Fruit fly (Drosophila melanogaster) whole organism, adult: ENCODE measurements around the gene CG43102.

Experiments
- CG11617 ChIP-seq: fragments of 200-800 bp; sonication (Bioruptor generic); optimal IDR thresholded peaks from 2 replicates; lab custom pipeline; 2017; ENCODE audit warnings: mild to moderate bottlenecking, missing biosample characterization, missing genetic modification reagents, missing genetic modification characterization
- CG12768 ChIP-seq: fragments of 200-800 bp; sonication (Bioruptor generic); optimal IDR thresholded peaks from 2 replicates; lab custom pipeline; 2017; ENCODE audit warnings: missing biosample characterization, missing genetic modification characterization, mild to moderate bottlenecking, moderate library complexity, missing genetic modification reagents
- CG14711 ChIP-seq: fragments of 200-800 bp; sonication (Bioruptor generic); optimal IDR thresholded peaks from 2 replicates; lab custom pipeline; 2018; ENCODE audit warnings: missing biosample characterization, mild to moderate bottlenecking, missing genetic modification characterization, moderate library complexity
- CG1620 ChIP-seq: fragments of 200-800 bp; sonication (Bioruptor generic); optimal IDR thresholded peaks from 2 replicates; lab custom pipeline; 2016; ENCODE audit warnings: missing biosample characterization, missing genetic modification characterization
- CG33017 ChIP-seq: fragments of 200-800 bp; sonication (Bioruptor generic); optimal IDR thresholded peaks from 2 replicates; lab custom pipeline; 2018; ENCODE audit warnings: missing biosample characterization, mild to moderate bottlenecking, missing genetic modification characterization, moderate library complexity
- CG5204 ChIP-seq: fragments of 200-800 bp; sonication (Bioruptor generic); optimal IDR thresholded peaks from 2 replicates; lab custom pipeline; 2016; ENCODE audit warnings: missing biosample characterization, missing genetic modification characterization
- CG7045 ChIP-seq: fragments of 200-800 bp; sonication (Bioruptor generic); optimal IDR thresholded peaks from 2 replicates; lab custom pipeline; 2017; ENCODE audit warnings: missing biosample characterization, mild to moderate bottlenecking, missing genetic modification characterization
- CG7101 ChIP-seq: fragments of 200-800 bp; sonication (Bioruptor generic); optimal IDR thresholded peaks from 2 replicates; lab custom pipeline; 2018; ENCODE audit warnings: missing biosample characterization, mild to moderate bottlenecking, missing genetic modification characterization, moderate library complexity
- Clk ChIP-seq: fragments of 200-800 bp; sonication (Bioruptor generic); optimal IDR thresholded peaks from 2 replicates; lab custom pipeline; 2017; ENCODE audit warnings: missing biosample characterization, missing genetic modification characterization
- Crg-1 ChIP-seq: fragments of 200-800 bp; sonication (Bioruptor generic); optimal IDR thresholded peaks from 2 replicates; lab custom pipeline; 2016; ENCODE audit warnings: missing biosample characterization, missing genetic modification characterization
- Hr96 ChIP-seq: fragments of 200-800 bp; sonication (Bioruptor generic); optimal IDR thresholded peaks from 2 replicates; lab custom pipeline; 2016; ENCODE audit warnings: missing biosample characterization, missing genetic modification characterization
- Mnt ChIP-seq: fragments of 200-800 bp; sonication (Bioruptor generic); optimal IDR thresholded peaks from 2 replicates; lab custom pipeline; 2016; ENCODE audit warnings: missing biosample characterization, mild to moderate bottlenecking, missing genetic modification characterization
- bab1 ChIP-seq: fragments of 200-800 bp; sonication (Bioruptor generic); optimal IDR thresholded peaks from 3 replicates; lab custom pipeline; 2019; ENCODE audit warnings: missing biosample characterization, mild to moderate bottlenecking, missing genetic modification characterization, moderate library complexity
- cic ChIP-seq: fragments of 200-800 bp; sonication (Bioruptor generic); optimal IDR thresholded peaks from 2 replicates; lab custom pipeline; 2017; ENCODE audit warnings: missing biosample characterization, mild to moderate bottlenecking, missing genetic modification characterization, moderate library complexity
- cnc ChIP-seq, 2 experiments: fragments of >200 bp; optimal IDR thresholded peaks; 2 replicates each; lab custom pipeline; 2017
- kay ChIP-seq: fragments of 200-800 bp; sonication (Bioruptor generic); peaks from one replicate; lab custom pipeline; 2016; ENCODE audit warnings: missing biosample characterization, missing genetic modification characterization, borderline replicate concordance
- ovo ChIP-seq: fragments of 200-800 bp; sonication (Bioruptor generic); optimal IDR thresholded peaks from 2 replicates; lab custom pipeline; 2016; ENCODE audit warnings: missing biosample characterization, missing genetic modification characterization
- pad ChIP-seq: fragments of 200-800 bp; sonication (Bioruptor generic); optimal IDR thresholded peaks from 3 replicates; lab custom pipeline; 2017; ENCODE audit warnings: missing biosample characterization, missing genetic modification characterization, mild to moderate bottlenecking, moderate library complexity, missing genetic modification reagents
- tj ChIP-seq: fragments of 200-800 bp; sonication (Bioruptor generic); optimal IDR thresholded peaks from 3 replicates; lab custom pipeline; 2017; ENCODE audit warnings: missing biosample characterization, mild to moderate bottlenecking, missing genetic modification characterization, moderate library complexity
- toe ChIP-seq: fragments of 200-800 bp; sonication (Bioruptor generic); optimal IDR thresholded peaks from 2 replicates; lab custom pipeline; 2016; ENCODE audit warnings: missing biosample characterization, missing genetic modification characterization

CG43102 gene

dm6 chr3R:17814191-17814923 is 20.1 kb upstream of the CG43102 start:
- no peak for TF ChIP-seq Mnt (GFP tag; lab: Kevin White, UChicago)
- TF ChIP-seq CG33017 (tag; lab: Kevin White, UChicago), result no peak
- TF ChIP-seq kay (GFP tag; lab: Kevin White, UChicago), result no peak
- TF ChIP-seq tj (GFP tag; lab: Kevin White, UChicago), result no peak
- TF ChIP-seq CG7101 (tag; lab: Kevin White, UChicago), result no peak
- no peak for TF ChIP-seq ovo (GFP tag; lab: Kevin White, UChicago)
- TF ChIP-seq cnc (optimal IDR thresholded peaks at IDR 0.05; lab: Kevin White, UChicago), result no peak

- TF ChIP-seq Clk (GFP tag; lab: Kevin White, UChicago) (no peak), bab1 (GFP tag; lab: Kevin White, UChicago) (no peak), CG33017 (tag; lab: Kevin White, UChicago) (no peak), cic (GFP tag; lab: Kevin White, UChicago) (no peak), CG12768 (GFP tag; lab: Kevin White, UChicago) (no peak), cnc (optimal IDR thresholded peaks at IDR 0.05; lab: Kevin White, UChicago) (no peak)
These were observed 18.2 kb upstream of the CG43102 start for dm6 chr3R:17812477-17812876.

dm6 chr3R:17811707-17812099 is 17.4 kb upstream of the CG43102 start:
- TF ChIP-seq CG7101 (tag; lab: Kevin White, UChicago) (no peak), toe (GFP tag; lab: Kevin White, UChicago) (no peak), CG11617 (no peak), Hr96 (GFP tag; lab: Kevin White, UChicago) (no peak)

dm6 chr3R:17810951-17811706 is 16.8 kb upstream of the CG43102 start, which contains the start of the genes Alg1 and tinc:
TSS of gene Alg1 (minus strand) at chr3R:17811134.
TSS of gene tinc (plus strand) at chr3R:17811541.
- TF ChIP-seq Clk (GFP tag; lab: Kevin White, UChicago), result no peak
- TF ChIP-seq CG5204 (GFP tag; lab: Kevin White, UChicago), result no peak
- TF ChIP-seq CG11617, result peak; percentile 65
- TF ChIP-seq Crg-1 (GFP tag; lab: Kevin White, UChicago), result no peak
- peak; percentile 80 for TF ChIP-seq CG12768 (GFP tag; lab: Kevin White, UChicago)
- peak; percentile 42 for TF ChIP-seq tj (GFP tag; lab: Kevin White, UChicago)
- no peak for TF ChIP-seq Hr96 (GFP tag; lab: Kevin White, UChicago)
- TF ChIP-seq kay (GFP tag; lab: Kevin White, UChicago), result no peak
- peak; percentile 84 for TF ChIP-seq CG14711 (tag; lab: Kevin White, UChicago)
- peak; percentile 88 for TF ChIP-seq CG7101 (tag; lab: Kevin White, UChicago)
- no peak for TF ChIP-seq cnc (optimal IDR thresholded peaks at IDR 0.05; lab: Kevin White, UChicago)
- TF ChIP-seq Mnt (GFP tag; lab: Kevin White, UChicago), result peak; percentile 39
- peak; percentile 89 for TF ChIP-seq CG33017 (tag; lab: Kevin White, UChicago)
- TF ChIP-seq pad, result peak; percentile 34
- TF ChIP-seq ovo (GFP tag; lab: Kevin White, UChicago), result peak; percentile 15
- TF ChIP-seq bab1 (GFP tag; lab: Kevin White, UChicago), result peak; percentile 86
- TF ChIP-seq CG1620 (GFP tag; lab: Kevin White, UChicago), result peak; percentile 58
- peak; percentile 20 for TF ChIP-seq cic (GFP tag; lab: Kevin White, UChicago)
- TF ChIP-seq toe (GFP tag; lab: Kevin White, UChicago), result peak; percentile 62
- TF ChIP-seq CG7045 (GFP tag; lab: Kevin White, UChicago), result peak; percentile 73

dm6 chr3R:17809014-17809413 is 14.7 kb upstream of the CG43102 start, which contains the start of gene Odj:
TSS of gene Odj (minus strand) at chr3R:17809222.
- TF ChIP-seq Crg-1 (GFP tag; lab: Kevin White, UChicago), result no peak
- TF ChIP-seq ovo (GFP tag; lab: Kevin White, UChicago), result no peak
- no peak for TF ChIP-seq kay (GFP tag; lab: Kevin White, UChicago)
- no peak for TF ChIP-seq CG11617
- peak; percentile 7 for TF ChIP-seq Mnt (GFP tag; lab: Kevin White, UChicago)
- no peak for TF ChIP-seq CG14711 (tag; lab: Kevin White, UChicago)
- peak; percentile 10 for TF ChIP-seq CG7101 (tag; lab: Kevin White, UChicago)
- peak; percentile 26 for TF ChIP-seq toe (GFP tag; lab: Kevin White, UChicago)
- TF ChIP-seq CG33017 (tag; lab: Kevin White, UChicago), result no peak
- TF ChIP-seq cnc (optimal IDR thresholded peaks at IDR 0.05; lab: Kevin White, UChicago), result no peak
- TF ChIP-seq Hr96 (GFP tag; lab: Kevin White, UChicago), result no peak
- TF ChIP-seq CG7045 (GFP tag; lab: Kevin White, UChicago), result no peak
- no peak for TF ChIP-seq pad
- no peak for TF ChIP-seq tj (GFP tag; lab: Kevin White, UChicago)
- peak; percentile 35 for TF ChIP-seq bab1 (GFP tag; lab: Kevin White, UChicago)
- TF ChIP-seq CG12768 (GFP tag; lab: Kevin White, UChicago), result no peak
- TF ChIP-seq Clk (GFP tag; lab: Kevin White, UChicago), result no peak
